Fruit fly (Drosophila melanogaster): ENCODE data around the gene CG17806.

CG17806 gene

dm6 chr3R:17798211-17798737 is 4.8 kb downstream of the CG17806 start, which contains the start of gene CG7379 (continued):
- TF ChIP-seq CG16813 (GFP tag; IDR thresholded peaks at IDR 0.05; ENCODE audit: partially characterized antibody) (no peak), CG32532 (GFP tag; IDR thresholded peaks at IDR 0.05) (peak; percentile 87), GATAe (GFP tag; conservative IDR thresholded peaks at IDR 0.05) (no peak; the same call in 1 of the 2 replicates), pan (optimal IDR thresholded peaks at IDR 0.05) (no peak), pan (GFP tag; optimal IDR thresholded peaks at IDR 0.05 in 1 of 2, IDR thresholded peaks at IDR 0.05 in 1 of 2) (peak in 1 of 2 experiments; percentile 56), CG17361 (GFP tag; IDR thresholded peaks at IDR 0.05) (peak; percentile 86), crp (GFP tag; optimal IDR thresholded peaks at IDR 0.05) (peak in 1 of 2 experiments; percentile 76), ATbp (GFP tag; optimal IDR thresholded peaks at IDR 0.05) (peak; percentile 44), tup (GFP tag; optimal IDR thresholded peaks at IDR 0.05) (peak; percentile 86), phol (tag; optimal IDR thresholded peaks at IDR 0.05) (peak; percentile 81), fd102C (GFP tag; optimal IDR thresholded peaks at IDR 0.05) (peak; percentile 62), Xrp1 (GFP tag; IDR thresholded peaks at IDR 0.05) (peak; percentile 84), CG4854 (GFP tag; optimal IDR thresholded peaks at IDR 0.05) (peak; percentile 83), CG9215 (GFP tag; IDR thresholded peaks at IDR 0.05) (peak; percentile 85), CG9609 (GFP tag; optimal IDR thresholded peaks at IDR 0.05) (peak; percentile 82), CG15696 (tag; optimal IDR thresholded peaks at IDR 0.05) (peak; percentile 32), CG8089 (GFP tag; optimal IDR thresholded peaks at IDR 0.05) (peak; percentile 70), CG34224 (GFP tag; IDR thresholded peaks at IDR 0.05; ENCODE audit: partially characterized antibody) (peak; percentile 27; the same call in 1 of the 3 replicates), zfh1 (GFP tag; IDR thresholded peaks at IDR 0.05) (peak; percentile 88), odd (GFP tag; optimal IDR thresholded peaks at IDR 0.05) (peak; percentile 17), CG32772 (GFP tag; IDR thresholded peaks at IDR 0.05) (peak; percentile 68), CG13624 (GFP tag; optimal IDR thresholded peaks at IDR 0.05) (peak; percentile 87), Gug (GFP tag; IDR thresholded peaks at IDR 0.05) (peak; percentile 76; the same call in 3 of the 4 replicates), CG12155 (GFP tag; optimal IDR thresholded peaks at IDR 0.05) (peak; percentile 89), vvl (GFP tag; IDR thresholded peaks at IDR 0.05) (peak; percentile 90), Ets97D (GFP tag; optimal IDR thresholded peaks at IDR 0.05) (peak; percentile 87), CG12659 (GFP tag; optimal IDR thresholded peaks at IDR 0.05) (peak; percentile 95), Chrac-16 (GFP tag; optimal IDR thresholded peaks at IDR 0.05) (peak; percentile 85), B-H1 (GFP tag; IDR thresholded peaks at IDR 0.05) (no peak), NfI (GFP tag; optimal IDR thresholded peaks at IDR 0.05) (peak; percentile 89), Camta (GFP tag; optimal IDR thresholded peaks at IDR 0.05) (peak; percentile 77), CG11695 (GFP tag; IDR thresholded peaks at IDR 0.05) (no peak), Nf-YC (tag; optimal IDR thresholded peaks at IDR 0.05) (peak; percentile 72), CG17328 (GFP tag; IDR thresholded peaks at IDR 0.05) (peak; percentile 28; the same call in 1 of the 2 replicates), Hmx (GFP tag; optimal IDR thresholded peaks at IDR 0.05) (peak; percentile 47), CG16815 (GFP tag; optimal IDR thresholded peaks at IDR 0.05) (peak; percentile 91), CG15269 (tag; optimal IDR thresholded peaks at IDR 0.05) (peak; percentile 66), CG12391 (tag; optimal IDR thresholded peaks at IDR 0.05) (peak; percentile 78), chn (GFP tag; optimal IDR thresholded peaks at IDR 0.05) (peak; percentile 78), CG18476 (GFP tag; optimal IDR thresholded peaks at IDR 0.05) (peak; percentile 84), CG8290 (GFP tag; optimal IDR thresholded peaks at IDR 0.05) (peak; percentile 94), CG8290 (tag; optimal IDR thresholded peaks at IDR 0.05) (peak; percentile 89 to 90), zfh2 (GFP tag; optimal IDR thresholded peaks at IDR 0.05) (peak; percentile 94), sug (tag; optimal IDR thresholded peaks at IDR 0.05) (peak; percentile 84), run (tag; optimal IDR thresholded peaks at IDR 0.05) (no peak), wdn (GFP tag; IDR thresholded peaks at IDR 0.05) (peak; percentile 28; the same call in 1 of the 2 replicates), CG4360 (GFP tag; IDR thresholded peaks at IDR 0.05) (no peak), Dek (tag; optimal IDR thresholded peaks at IDR 0.05) (peak; percentile 40), Bgb (GFP tag; IDR thresholded peaks at IDR 0.05; ENCODE audit: partially characterized antibody) (peak; percentile 25; the same call in 1 of the 2 replicates), CG5180 (GFP tag; optimal IDR thresholded peaks at IDR 0.05) (peak; percentile 68)
